Worm (Caenorhabditis elegans) whole organism, L4 larva: ENCODE results near the gene F59A1.11.

ENCODE experiments used
- F10B5.3 ChIP-seq: sonication (generic microtip); optimal IDR thresholded peaks from 2 replicates; lab custom pipeline; 2016; ENCODE audit warnings: mild to moderate bottlenecking, missing genetic modification characterization, missing compliant biosample characterization
- F44E2.7 ChIP-seq: fragments of 200-800 bp; sonication (Bioruptor generic); IDR thresholded peaks from 2 replicates; pipeline ENCODE4 v2.1.2; 2022; ENCODE audit warnings: missing genetic modification characterization, missing compliant biosample characterization
- T20F7.1 ChIP-seq: fragments of 200-800 bp; sonication (Bioruptor generic); optimal IDR thresholded peaks from 2 replicates; lab custom pipeline; 2018; ENCODE audit warnings: mild to moderate bottlenecking, missing genetic modification characterization, missing compliant biosample characterization
- Y105C5A.15 ChIP-seq: fragments of 200-800 bp; sonication (Bioruptor generic); IDR thresholded peaks from 2 replicates; pipeline ENCODE4 v1.3.6; 2022; ENCODE audit warnings: missing genetic modification characterization, missing compliant biosample characterization
- Y48G9A.11 ChIP-seq: fragments of 200-800 bp; sonication (Bioruptor generic); IDR thresholded peaks from 2 replicates; pipeline ENCODE4 v1.3.6; 2022; ENCODE audit warnings: missing genetic modification reagents, missing genetic modification characterization, missing compliant biosample characterization
- Y5F2A.4 ChIP-seq: fragments of 200-800 bp; sonication (Bioruptor generic); optimal IDR thresholded peaks from 2 replicates; lab custom pipeline; 2018; ENCODE audit warnings: mild to moderate bottlenecking, missing genetic modification characterization, missing compliant biosample characterization
- aha-1 ChIP-seq: fragments of 150-350 bp; peaks from one replicate; lab custom pipeline; 2014; ENCODE audit warnings: missing biosample characterization, missing genetic modification characterization
- daf-16 ChIP-seq, 3 experiments: sonication (generic microtip); optimal IDR thresholded peaks; 2 replicates each; lab custom pipeline; 2016 to 2017; ENCODE audit warnings: missing genetic modification characterization in 3 of 3, missing genetic modification reagents in 3 of 3, mild to moderate bottlenecking in 2 of 3, missing compliant biosample characterization in 2 of 3, missing biosample characterization in 1 of 3, moderate library complexity in 1 of 3
- daf-8 ChIP-seq: fragments of 200-800 bp; sonication (Bioruptor generic); IDR thresholded peaks from 2 replicates; pipeline ENCODE4 v1.3.6; 2022; ENCODE audit warnings: missing genetic modification characterization, missing compliant biosample characterization
- dmd-6 ChIP-seq: fragments of 200-800 bp; sonication (Bioruptor generic); IDR thresholded peaks from 2 replicates; pipeline ENCODE4 v1.3.6; 2022; ENCODE audit warnings: missing genetic modification reagents, missing genetic modification characterization, missing compliant biosample characterization
- dmd-9 ChIP-seq: fragments of 200-800 bp; sonication (Bioruptor generic); IDR thresholded peaks from 2 replicates; pipeline ENCODE4 v1.3.6; 2022; ENCODE audit warnings: missing genetic modification reagents, missing genetic modification characterization, missing compliant biosample characterization
- duxl-1 ChIP-seq: sonication (generic microtip); optimal IDR thresholded peaks from 2 replicates; lab custom pipeline; 2016; ENCODE audit warnings: mild to moderate bottlenecking, missing genetic modification characterization, moderate library complexity, missing compliant biosample characterization; ENCODE audit not compliant: poor library complexity
- egl-43 ChIP-seq: fragments of 200-800 bp; sonication (Bioruptor generic); IDR thresholded peaks from 2 replicates; pipeline ENCODE4 v1.3.6; 2022; ENCODE audit warnings: missing genetic modification reagents, missing genetic modification characterization, missing compliant biosample characterization
- hlh-30 ChIP-seq: sonication (generic microtip); optimal IDR thresholded peaks from 2 replicates; lab custom pipeline; 2017; ENCODE audit warnings: antibody characterized with exemption, mild to moderate bottlenecking, missing genetic modification characterization, missing compliant biosample characterization; ENCODE audit not compliant: insufficient read depth
- lim-7 ChIP-seq: fragments of 200-800 bp; sonication (Bioruptor generic); IDR thresholded peaks from 2 replicates; pipeline ENCODE4 v1.3.6; 2022; ENCODE audit warnings: missing genetic modification characterization, missing compliant biosample characterization
- lin-1 ChIP-seq: fragments of 200-800 bp; sonication (Bioruptor generic); IDR thresholded peaks from 2 replicates; pipeline ENCODE4 v1.3.6; 2022; ENCODE audit warnings: missing genetic modification reagents, missing genetic modification characterization, missing compliant biosample characterization
- lin-13 ChIP-seq: fragments of 150-350 bp; optimal IDR thresholded peaks from 2 replicates; lab custom pipeline; 2014; ENCODE audit warnings: missing biosample characterization, missing genetic modification reagents, missing genetic modification characterization
- lin-38 ChIP-seq: fragments of 200-800 bp; sonication (Bioruptor generic); IDR thresholded peaks from 2 replicates; pipeline ENCODE4 v1.3.6; 2022; ENCODE audit warnings: missing genetic modification reagents, missing genetic modification characterization, missing compliant biosample characterization
- madf-5 ChIP-seq, 2 experiments: fragments of 200-800 bp; sonication (Bioruptor generic); IDR thresholded peaks; 2 replicates each; pipeline ENCODE4 v1.3.6; 2022; ENCODE audit warnings: missing compliant biosample characterization in 2 of 2, missing genetic modification characterization in 2 of 2
- mdt-29 ChIP-seq: fragments of 200-800 bp; sonication (Bioruptor generic); IDR thresholded peaks from 2 replicates; pipeline ENCODE4 v1.3.6; 2022; ENCODE audit warnings: missing genetic modification reagents, missing genetic modification characterization, missing compliant biosample characterization
- mes-2 ChIP-seq: sonication (generic microtip); optimal IDR thresholded peaks from 2 replicates; lab custom pipeline; 2016; ENCODE audit warnings: missing genotype, mild to moderate bottlenecking, missing genetic modification characterization, missing compliant biosample characterization; ENCODE audit not compliant: poor library complexity, severe bottlenecking
- mxl-2 ChIP-seq: fragments of 200-800 bp; sonication (Bioruptor generic); conservative IDR thresholded peaks from 2 replicates; pipeline ENCODE4 v1.3.6; 2022; ENCODE audit warnings: missing genetic modification reagents, missing genetic modification characterization, missing compliant biosample characterization
- mxl-3 ChIP-seq: fragments of 200-800 bp; sonication (Bioruptor generic); optimal IDR thresholded peaks from 2 replicates; lab custom pipeline; 2018; ENCODE audit warnings: mild to moderate bottlenecking, missing genetic modification characterization, missing compliant biosample characterization
- nhr-10 ChIP-seq: fragments of 150-350 bp; optimal IDR thresholded peaks from 2 replicates; lab custom pipeline; 2014; ENCODE audit warnings: missing biosample characterization, missing genetic modification characterization
- nhr-237 ChIP-seq: sonication (generic microtip); optimal IDR thresholded peaks from 2 replicates; lab custom pipeline; 2017; ENCODE audit warnings: missing biosample characterization, missing genetic modification characterization
- nhr-25 ChIP-seq: sonication (generic microtip); optimal IDR thresholded peaks from 2 replicates; lab custom pipeline; 2017; ENCODE audit warnings: missing genetic modification characterization, mild to moderate bottlenecking, missing compliant biosample characterization, antibody characterized with exemption, moderate library complexity, borderline replicate concordance; ENCODE audit not compliant: insufficient read depth
- nhr-28 ChIP-seq: fragments of 150-350 bp; optimal IDR thresholded peaks from 2 replicates; lab custom pipeline; 2014; ENCODE audit warnings: missing biosample characterization, missing genetic modification characterization
- nhr-76 ChIP-seq: fragments of 150-350 bp; optimal IDR thresholded peaks from 2 replicates; lab custom pipeline; 2014; ENCODE audit warnings: missing biosample characterization, missing genetic modification characterization
- php-3 ChIP-seq: fragments of 200-800 bp; sonication (Bioruptor generic); IDR thresholded peaks from 2 replicates; pipeline ENCODE4 v1.3.6; 2022; ENCODE audit warnings: missing genetic modification reagents, missing genetic modification characterization, missing compliant biosample characterization
- pqm-1 ChIP-seq: sonication (generic microtip); optimal IDR thresholded peaks from 2 replicates; lab custom pipeline; 2017; ENCODE audit warnings: missing biosample characterization, missing genetic modification characterization
- set-16 ChIP-seq: fragments of 200-800 bp; sonication (Bioruptor generic); IDR thresholded peaks from 2 replicates; pipeline ENCODE4 v1.3.6; 2022; ENCODE audit warnings: missing genetic modification reagents, missing genetic modification characterization, missing compliant biosample characterization
- snpc-1.2 ChIP-seq: fragments of 200-800 bp; sonication (Bioruptor generic); IDR thresholded peaks from 2 replicates; pipeline ENCODE4 v1.3.6; 2022; ENCODE audit warnings: missing genetic modification reagents, missing genetic modification characterization, missing compliant biosample characterization
- tra-1 ChIP-seq: fragments of 200-800 bp; sonication (Bioruptor generic); IDR thresholded peaks from 2 replicates; pipeline ENCODE4 v1.3.6; 2022; ENCODE audit warnings: missing genetic modification reagents, missing genetic modification characterization, missing compliant biosample characterization
- zfp-3 ChIP-seq: fragments of 200-800 bp; sonication (Bioruptor generic); conservative IDR thresholded peaks from 2 replicates; pipeline ENCODE4 v1.3.6; 2022; ENCODE audit warnings: missing genetic modification reagents, missing genetic modification characterization, missing compliant biosample characterization
- zip-2 ChIP-seq: fragments of 150-350 bp; optimal IDR thresholded peaks from 2 replicates; lab custom pipeline; 2014; ENCODE audit warnings: missing biosample characterization, missing genetic modification characterization

F59A1.11 gene

DNA sequence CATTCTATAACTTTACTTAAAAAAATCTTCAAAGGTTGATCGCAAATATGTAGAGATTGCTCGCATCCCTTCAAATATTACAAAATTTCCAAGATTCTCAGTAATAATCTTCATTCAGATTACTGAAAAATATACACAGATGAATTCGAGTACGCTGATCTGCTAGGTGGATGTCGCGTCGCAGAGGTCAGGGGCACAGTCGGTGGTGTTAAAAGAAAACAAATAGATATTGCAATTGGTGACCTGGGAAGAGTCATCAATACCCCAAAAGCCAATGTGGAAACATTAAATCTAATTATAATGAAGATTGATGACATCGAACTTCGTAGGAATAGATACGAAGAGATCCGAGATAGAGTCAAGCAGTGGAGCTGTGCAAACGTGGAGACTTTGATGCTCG lies 37.2 kb downstream of the F59A1.11 start, which contains the start of gene F57G4.10:
Gene F57G4.10 (plus strand): TSS at position 301 of the 400 bp plus-strand sequence.
- TF ChIP-seq tra-1 (GFP tag; lab: Robert Waterston, UW) (no peak), zip-2 (tag; lab: Kevin White, UChicago) (no peak), mdt-29 (GFP tag; lab: Robert Waterston, UW) (no peak), dmd-6 (no peak), snpc-1.2 (GFP tag; lab: Robert Waterston, UW) (no peak), nhr-25 (no peak), madf-5 (GFP tag; IDR thresholded peaks at IDR 0.05; lab: Robert Waterston, UW) (no peak), egl-43 (no peak)

ce11 chrV:17624906-17625305 lies 40.9 kb downstream of the F59A1.11 start, which contains the start of gene F57G4.11:
F57G4.11 (plus strand) TSS chrV:17625206.
- no peak for TF ChIP-seq mxl-3 (GFP tag; lab: Kevin White, UChicago)
- TF ChIP-seq lin-1 (GFP tag; lab: Robert Waterston, UW) = no peak
- no peak for TF ChIP-seq mes-2 (tag; lab: Kevin White, UChicago)
- TF ChIP-seq F10B5.3 = no peak
- no peak for TF ChIP-seq set-16
- no peak for TF ChIP-seq F44E2.7 (GFP tag; lab: Robert Waterston, UW)
- no peak for TF ChIP-seq zip-2 (tag; lab: Kevin White, UChicago)
- no peak for TF ChIP-seq T20F7.1 (GFP tag; lab: Kevin White, UChicago)
- TF ChIP-seq duxl-1 = no peak
- no peak for TF ChIP-seq dmd-9 (GFP tag; lab: Robert Waterston, UW)
- no peak for TF ChIP-seq Y5F2A.4 (GFP tag; lab: Kevin White, UChicago)

- TF ChIP-seq daf-8 (no peak), lim-7 (GFP tag; lab: Robert Waterston, UW) (no peak), lin-38 (no peak), Y105C5A.15 (GFP tag; lab: Robert Waterston, UW) (no peak), hlh-30 (tag; lab: Kevin White, UChicago) (no peak), nhr-76 (tag; lab: Kevin White, UChicago) (no peak), nhr-237 (no peak), nhr-10 (tag; lab: Kevin White, UChicago) (no peak), aha-1 (tag; lab: Kevin White, UChicago) (no peak), lin-13 (GFP tag; lab: Kevin White, UChicago) (no peak), mxl-2 (GFP tag; lab: Robert Waterston, UW) (no peak), daf-16 (GFP tag; optimal IDR thresholded peaks at IDR 0.05; lab: Kevin White, UChicago) (no peak), daf-16 (tag; optimal IDR thresholded peaks at IDR 0.05; lab: Kevin White, UChicago) (no peak)
Observed at ce11 chrV:17623230-17623629, 42.6 kb downstream of the F59A1.11 start, which contains the start of gene F57G4.1. F57G4.1 (plus strand) TSS chrV:17623530.

ce11 chrV:17620266-17620665 lies 45.5 kb downstream of the F59A1.11 start, which contains the start of gene Y6G8.8:
Y6G8.8 (plus strand) TSS chrV:17620566.
- TF ChIP-seq mes-2 (tag; lab: Kevin White, UChicago) = no peak
- TF ChIP-seq Y105C5A.15 (GFP tag; lab: Robert Waterston, UW) = no peak
- no peak for TF ChIP-seq daf-16 (GFP tag; optimal IDR thresholded peaks at IDR 0.05; lab: Kevin White, UChicago)
- TF ChIP-seq daf-16 (tag; optimal IDR thresholded peaks at IDR 0.05; lab: Kevin White, UChicago) = no peak
- no peak for TF ChIP-seq zfp-3 (GFP tag; lab: Robert Waterston, UW)
- no peak for TF ChIP-seq lin-1 (GFP tag; lab: Robert Waterston, UW)
- TF ChIP-seq nhr-76 (tag; lab: Kevin White, UChicago) = no peak
- no peak for TF ChIP-seq dmd-9 (GFP tag; lab: Robert Waterston, UW)
- TF ChIP-seq T20F7.1 (GFP tag; lab: Kevin White, UChicago) = no peak

DNA sequence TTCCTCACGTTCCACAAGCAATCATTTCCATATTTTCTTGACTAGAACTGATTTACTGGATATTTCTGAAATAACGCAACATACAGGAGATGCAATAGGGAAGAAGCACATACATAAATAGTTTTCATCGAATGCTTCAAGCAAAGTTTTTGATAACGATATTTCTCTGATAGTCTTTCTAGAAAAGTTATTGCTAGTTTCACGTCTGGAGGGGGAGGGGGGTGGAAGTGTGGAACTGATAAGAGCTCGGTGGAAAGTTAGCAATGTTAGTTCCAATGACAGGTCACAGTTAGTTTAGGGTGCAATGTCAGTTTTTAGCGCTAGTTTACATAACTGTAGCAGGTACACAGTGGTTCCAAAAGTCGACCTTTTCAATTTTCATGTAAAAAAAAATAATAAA lies 49.0 kb downstream of the F59A1.11 start, which contains the start of gene Y6G8.6:
Gene Y6G8.6 (minus strand): TSS at position 98 of the 400 bp plus-strand sequence.
- peak; percentile 53 for TF ChIP-seq nhr-28
- TF ChIP-seq pqm-1 (tag; lab: Kevin White, UChicago) = peak; percentile 51
- no peak for TF ChIP-seq Y48G9A.11
- 0 out of 2 replicates have a peak, but pooled peaks have one; percentile 42 for TF ChIP-seq php-3 (GFP tag; lab: Robert Waterston, UW)
